Fruit fly (Drosophila melanogaster) whole organism, pupa: ENCODE results near the gene Or98b.

Source experiments
- CG10348 ChIP-seq: fragments of 200-800 bp; sonication (Bioruptor generic); IDR thresholded peaks from 2 replicates; pipeline ENCODE4 v1.3.6; 2022; ENCODE audit warnings: missing biosample characterization, missing genetic modification characterization
- CG12605 ChIP-seq: fragments of 200-800 bp; sonication (Bioruptor generic); IDR thresholded peaks from 2 replicates; pipeline ENCODE4 v1.3.6; 2022; ENCODE audit warnings: missing biosample characterization, missing genetic modification characterization
- CG13204 ChIP-seq: fragments of 200-800 bp; sonication (Bioruptor generic); optimal IDR thresholded peaks from 2 replicates; lab custom pipeline; 2018; ENCODE audit warnings: missing biosample characterization, mild to moderate bottlenecking, missing genetic modification characterization, moderate library complexity
- CG14655 ChIP-seq: fragments of 200-800 bp; sonication (Bioruptor generic); optimal IDR thresholded peaks from 3 replicates; lab custom pipeline; 2017; ENCODE audit warnings: mild to moderate bottlenecking, missing biosample characterization, missing genetic modification reagents, missing genetic modification characterization
- CG15710 ChIP-seq: fragments of 200-800 bp; sonication (Bioruptor generic); optimal IDR thresholded peaks from 2 replicates; lab custom pipeline; 2018; ENCODE audit warnings: missing biosample characterization, mild to moderate bottlenecking, missing genetic modification characterization, moderate library complexity
- CG17806 ChIP-seq: fragments of 200-800 bp; sonication (Bioruptor generic); optimal IDR thresholded peaks from 2 replicates; lab custom pipeline; 2018; ENCODE audit warnings: missing biosample characterization, mild to moderate bottlenecking, missing genetic modification characterization, moderate library complexity
- CG32121 ChIP-seq: fragments of 200-800 bp; sonication (Bioruptor generic); IDR thresholded peaks from 2 replicates; pipeline ENCODE4 v1.3.6; 2022; ENCODE audit warnings: missing biosample characterization, missing genetic modification characterization
- CG34367 ChIP-seq: fragments of 200-800 bp; sonication (Bioruptor generic); optimal IDR thresholded peaks from 2 replicates; lab custom pipeline; 2018; ENCODE audit warnings: missing biosample characterization, mild to moderate bottlenecking, missing genetic modification characterization
- CG4496 ChIP-seq: fragments of 200-800 bp; sonication (Bioruptor generic); IDR thresholded peaks from 3 replicates; pipeline ENCODE4 v1.3.6; 2022; ENCODE audit warnings: missing biosample characterization, missing genetic modification characterization
- CG8159 ChIP-seq: fragments of 200-800 bp; sonication (Bioruptor generic); optimal IDR thresholded peaks from 3 replicates; lab custom pipeline; 2018; ENCODE audit warnings: missing biosample characterization, mild to moderate bottlenecking, missing genetic modification characterization, moderate library complexity
- CG8301 ChIP-seq: fragments of 200-800 bp; sonication (Bioruptor generic); optimal IDR thresholded peaks from 2 replicates; lab custom pipeline; 2018; ENCODE audit warnings: missing biosample characterization, mild to moderate bottlenecking, missing genetic modification characterization
- CG9948 ChIP-seq: fragments of 200-800 bp; sonication (Bioruptor generic); optimal IDR thresholded peaks from 2 replicates; lab custom pipeline; 2018; ENCODE audit warnings: missing biosample characterization, mild to moderate bottlenecking, missing genetic modification characterization, moderate library complexity
- D1 ChIP-seq: fragments of 200-800 bp; sonication (Bioruptor generic); optimal IDR thresholded peaks from 2 replicates; lab custom pipeline; 2018; ENCODE audit warnings: missing biosample characterization, mild to moderate bottlenecking, missing genetic modification characterization, moderate library complexity
- EcR ChIP-seq: fragments of 200-800 bp; sonication (Bioruptor generic); optimal IDR thresholded peaks from 3 replicates; lab custom pipeline; 2019; ENCODE audit warnings: missing biosample characterization, missing genetic modification characterization, mild to moderate bottlenecking, moderate library complexity, missing genetic modification reagents
- Ets98B ChIP-seq: fragments of 200-800 bp; sonication (Bioruptor generic); IDR thresholded peaks from 2 replicates; pipeline ENCODE4 v1.3.6; 2022; ENCODE audit warnings: missing biosample characterization, missing genetic modification characterization
- Pif1A ChIP-seq: fragments of 200-800 bp; sonication (Bioruptor generic); optimal IDR thresholded peaks from 3 replicates; lab custom pipeline; 2016; ENCODE audit warnings: missing biosample characterization, missing genetic modification characterization
- Pif1B ChIP-seq: fragments of 200-800 bp; sonication (Bioruptor generic); optimal IDR thresholded peaks from 3 replicates; lab custom pipeline; 2016; ENCODE audit warnings: missing biosample characterization, missing genetic modification characterization
- Snoo ChIP-seq: fragments of 200-800 bp; sonication (Bioruptor generic); optimal IDR thresholded peaks from 3 replicates; lab custom pipeline; 2017; ENCODE audit warnings: missing biosample characterization, mild to moderate bottlenecking, missing genetic modification characterization, inconsistent platforms
- fd96Ca ChIP-seq: fragments of 200-800 bp; sonication (Bioruptor generic); IDR thresholded peaks from 3 replicates; pipeline ENCODE4 v1.3.6; 2022; ENCODE audit warnings: missing biosample characterization, missing genetic modification characterization
- gl ChIP-seq: fragments of 200-800 bp; sonication (Bioruptor generic); optimal IDR thresholded peaks from 2 replicates; lab custom pipeline; 2018; ENCODE audit warnings: missing biosample characterization, mild to moderate bottlenecking, missing genetic modification characterization
- rn ChIP-seq: fragments of 200-800 bp; sonication (Bioruptor generic); IDR thresholded peaks from 2 replicates; pipeline ENCODE4 v1.3.6; 2022; ENCODE audit warnings: missing biosample characterization, missing genetic modification characterization

The Or98b gene

DNA sequence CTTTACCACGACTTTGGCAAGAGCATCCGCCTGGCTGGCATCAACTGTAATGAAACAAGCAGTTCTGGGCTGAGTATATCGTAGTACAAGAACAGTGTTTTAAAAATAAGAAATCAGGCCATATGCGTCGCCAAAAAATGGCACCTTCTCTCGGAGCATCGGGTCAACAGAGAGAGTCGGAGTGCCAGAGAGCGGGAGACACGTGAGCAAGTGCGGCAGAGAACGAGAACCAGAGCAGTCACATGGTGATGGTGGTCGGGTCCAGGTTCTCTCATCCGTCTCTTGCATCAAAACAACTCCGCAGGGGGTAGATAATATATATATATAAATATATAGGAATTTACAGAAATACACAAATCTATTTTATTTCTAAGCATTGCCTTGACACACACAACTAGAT is 27.2 kb upstream of the Or98b start:
- TF ChIP-seq Pif1B (GFP tag; lab: Kevin White, UChicago) (peak; percentile 0), CG10348 (GFP tag; lab: Robert Waterston, UW) (no peak)
- TF ChIP-seq, all 21 proteins: peak for 1

DNA sequence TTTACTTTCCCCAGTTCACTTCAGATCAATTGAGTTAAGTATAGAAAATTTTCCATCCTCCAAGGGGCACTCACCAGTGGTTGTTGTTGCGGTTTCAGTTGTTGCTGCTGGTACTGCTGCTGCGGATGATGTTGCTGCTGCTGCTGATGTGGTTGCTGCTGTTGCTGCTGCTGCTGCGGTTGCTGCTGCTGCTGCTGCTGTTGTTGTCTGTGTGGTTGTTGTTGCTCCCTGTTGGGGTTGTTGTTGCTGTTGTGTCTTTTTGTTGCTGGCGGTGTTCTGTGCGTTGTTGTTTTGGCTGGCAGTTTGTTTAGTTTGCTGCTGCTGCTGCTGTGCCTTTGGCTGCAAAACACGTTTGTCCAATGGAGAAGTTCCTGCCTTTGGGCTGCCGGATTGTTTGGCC is 26.6 kb upstream of the Or98b start:
- TF ChIP-seq CG32121 (no peak), CG10348 (GFP tag; lab: Robert Waterston, UW) (no peak), CG8301 (tag; lab: Kevin White, UChicago) (no peak), Pif1B (GFP tag; lab: Kevin White, UChicago) (no peak), CG8159 (tag; lab: Kevin White, UChicago) (no peak), Snoo (no peak), CG34367 (tag; lab: Kevin White, UChicago) (no peak), EcR (GFP tag; lab: Kevin White, UChicago) (peak; percentile 16), CG4496 (no peak), Ets98B (GFP tag; lab: Robert Waterston, UW) (no peak), CG13204 (GFP tag; lab: Kevin White, UChicago) (peak; percentile 72)

DNA sequence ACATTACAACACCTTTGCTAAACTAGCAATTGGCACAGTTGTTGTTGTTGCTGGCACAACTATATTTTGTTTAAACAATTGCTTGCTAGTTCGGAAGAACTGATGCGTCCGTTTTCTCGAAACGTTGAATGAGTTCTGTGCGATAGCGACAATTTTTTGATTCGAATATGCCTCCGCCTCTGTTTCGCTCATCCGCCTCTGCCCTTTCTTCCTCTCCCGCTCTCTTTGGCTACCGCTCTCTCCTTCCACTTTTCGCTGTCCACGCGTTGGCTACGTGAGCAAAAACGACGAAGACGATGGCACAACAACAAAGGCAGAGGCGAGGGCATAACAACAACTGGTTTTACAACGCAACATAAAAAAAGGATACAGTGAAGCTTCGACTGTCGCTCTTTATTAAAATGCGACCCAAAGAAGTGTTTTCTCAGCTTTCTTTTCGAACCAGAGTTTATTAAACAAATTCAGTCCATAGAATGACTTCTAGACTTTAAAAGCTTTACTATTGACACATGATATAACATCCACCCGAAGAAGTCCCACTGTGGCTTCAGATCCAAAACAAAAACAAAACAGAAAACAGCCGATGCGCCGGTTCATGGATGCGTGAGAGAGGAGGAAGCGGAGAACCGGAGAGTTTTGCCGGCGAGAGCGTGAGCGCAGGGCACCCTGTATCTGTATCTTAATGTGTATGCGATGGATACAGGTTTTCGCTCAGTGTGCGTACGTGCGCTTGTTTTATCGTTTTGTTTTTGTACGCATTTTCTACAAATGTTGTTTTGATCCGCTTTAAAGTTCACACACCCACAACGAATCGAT is 25.7 kb upstream of the Or98b start:
- TF ChIP-seq CG14655 (GFP tag; lab: Kevin White, UChicago) (peak; percentile 100), CG8301 (tag; lab: Kevin White, UChicago) (peak; percentile 100), D1 (tag; lab: Kevin White, UChicago) (peak; percentile 100), Snoo (peak; percentile 100), CG12605 (GFP tag; lab: Robert Waterston, UW) (no peak), CG15710 (peak; percentile 100), CG34367 (tag; lab: Kevin White, UChicago) (peak; percentile 100), CG32121 (no peak), Ets98B (GFP tag; lab: Robert Waterston, UW) (no peak), fd96Ca (GFP tag; lab: Robert Waterston, UW) (no peak), Pif1A (GFP tag; lab: Kevin White, UChicago) (peak; percentile 100), gl (peak; percentile 100), Pif1B (GFP tag; lab: Kevin White, UChicago) (peak; percentile 100), CG4496 (no peak), EcR (GFP tag; lab: Kevin White, UChicago) (peak; percentile 97), CG13204 (GFP tag; lab: Kevin White, UChicago) (peak; percentile 100), CG10348 (GFP tag; lab: Robert Waterston, UW) (no peak), rn (GFP tag; lab: Robert Waterston, UW) (no peak), CG17806 (tag; lab: Kevin White, UChicago) (peak; percentile 100), CG8159 (tag; lab: Kevin White, UChicago) (peak; percentile 100), CG9948 (tag; lab: Kevin White, UChicago) (peak; percentile 100)
- TF ChIP-seq, all 21 proteins: peak for 14

DNA sequence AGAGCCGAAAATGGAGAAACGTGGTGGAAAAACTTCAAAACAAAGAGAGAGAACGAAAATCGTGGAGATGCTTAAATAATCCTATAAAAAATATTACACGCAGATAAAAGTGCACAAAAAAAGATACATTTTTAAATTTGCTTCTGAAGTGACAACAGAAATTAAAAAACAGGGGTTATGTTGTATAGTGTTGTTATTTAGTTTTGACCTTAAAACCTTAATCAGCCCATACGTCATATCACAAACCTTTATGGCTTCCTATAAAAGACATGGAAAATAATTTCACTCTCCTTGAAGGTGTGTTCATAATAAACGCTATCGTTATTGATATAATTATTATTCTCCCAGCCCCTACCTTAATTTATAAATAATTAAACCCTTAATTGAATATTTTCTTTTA is 24.9 kb upstream of the Or98b start:
- TF ChIP-seq CG8159 (tag; lab: Kevin White, UChicago) = peak; percentile 4
- TF ChIP-seq gl = no peak
- no peak for TF ChIP-seq CG14655 (GFP tag; lab: Kevin White, UChicago)
- peak; percentile 22 for TF ChIP-seq CG17806 (tag; lab: Kevin White, UChicago)
- peak; percentile 15 for TF ChIP-seq Snoo
- TF ChIP-seq CG34367 (tag; lab: Kevin White, UChicago) = no peak
- TF ChIP-seq CG9948 (tag; lab: Kevin White, UChicago) = peak; percentile 22
- no peak for TF ChIP-seq Pif1B (GFP tag; lab: Kevin White, UChicago)
- TF ChIP-seq CG15710 = peak; percentile 18
- no peak for TF ChIP-seq CG10348 (GFP tag; lab: Robert Waterston, UW)
- peak; percentile 29 for TF ChIP-seq Pif1A (GFP tag; lab: Kevin White, UChicago)
- peak; percentile 8 for TF ChIP-seq D1 (tag; lab: Kevin White, UChicago)
- TF ChIP-seq, all 21 proteins: peak for 7

dm6 chr3R:28327709-28328467 is 24.2 kb upstream of the Or98b start:
- TF ChIP-seq Pif1A (GFP tag; lab: Kevin White, UChicago) = no peak
- no peak for TF ChIP-seq rn (GFP tag; lab: Robert Waterston, UW)
- TF ChIP-seq CG13204 (GFP tag; lab: Kevin White, UChicago) = no peak
- TF ChIP-seq CG12605 (GFP tag; lab: Robert Waterston, UW) = no peak
- TF ChIP-seq CG4496 = no peak
- TF ChIP-seq CG15710 = no peak
- TF ChIP-seq EcR (GFP tag; lab: Kevin White, UChicago) = no peak
- no peak for TF ChIP-seq Snoo
